Worm (Caenorhabditis elegans) whole organism, early embryonic: Measurements from ENCODE around the gene C37E2.10.

Experiments used
- F13C5.2 ChIP-seq: sonication (generic microtip); optimal IDR thresholded peaks from 2 replicates; lab custom pipeline; 2017; ENCODE audit warnings: mild to moderate bottlenecking, missing genetic modification characterization, inconsistent platforms, missing compliant biosample characterization
- flt-1 ChIP-seq: fragments of 200-800 bp; sonication (Bioruptor generic); IDR thresholded peaks from 2 replicates; pipeline ENCODE4 v1.3.6; 2022; ENCODE audit warnings: missing genetic modification characterization, missing compliant biosample characterization
- hnd-1 ChIP-seq: sonication (generic microtip); optimal IDR thresholded peaks from 2 replicates; lab custom pipeline; 2016; ENCODE audit warnings: missing genetic modification characterization, missing compliant biosample characterization
- pes-1 ChIP-seq: fragments of 200-800 bp; sonication (Bioruptor generic); IDR thresholded peaks from 2 replicates; pipeline ENCODE4 v1.3.6; 2022; ENCODE audit warnings: missing genetic modification reagents, missing genetic modification characterization, missing compliant biosample characterization

DNA sequence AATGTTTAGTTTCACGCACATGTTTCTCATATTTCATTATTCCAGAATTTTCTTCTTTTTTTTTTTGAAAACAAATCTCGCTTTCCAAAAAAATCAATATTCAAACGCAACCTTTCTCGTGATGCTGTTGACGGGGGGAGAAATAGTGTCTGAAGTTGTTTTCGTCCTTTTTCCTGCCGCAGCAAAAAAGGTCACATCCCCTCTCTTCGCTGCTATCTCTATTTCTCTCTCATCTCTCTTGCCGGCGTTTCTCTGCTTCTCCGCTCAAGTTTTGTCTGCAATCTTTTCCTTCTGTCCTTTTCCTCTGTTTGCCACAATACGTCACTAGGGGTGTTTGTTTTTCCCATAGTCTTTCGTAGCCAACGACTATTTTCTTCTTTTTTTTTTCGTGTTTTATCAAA, 32.0 kb upstream of the C37E2.10 start:
- TF ChIP-seq F13C5.2 (no peak), hnd-1 (no peak), flt-1 (GFP tag; lab: Robert Waterston, UW) (no peak), pes-1 (GFP tag; lab: Robert Waterston, UW) (no peak)
